Worm (Caenorhabditis elegans) whole organism, mixed stage, embryonic: ENCODE results near the gene smex-1.

Source experiments
- M03D4.4 ChIP-seq: sonication (generic microtip); optimal IDR thresholded peaks from 2 replicates; lab custom pipeline; 2017; ENCODE audit warnings: mild to moderate bottlenecking, missing genetic modification characterization, missing compliant biosample characterization
- bed-3 ChIP-seq: fragments of 200-800 bp; sonication (Bioruptor generic); optimal IDR thresholded peaks from 3 replicates; lab custom pipeline; 2018; ENCODE audit warnings: mild to moderate bottlenecking, missing genetic modification characterization, moderate library complexity, missing compliant biosample characterization
- ceh-83 ChIP-seq: fragments of 200-800 bp; sonication (Bioruptor generic); optimal IDR thresholded peaks from 2 replicates; lab custom pipeline; 2018; ENCODE audit warnings: mild to moderate bottlenecking, missing genetic modification characterization, missing compliant biosample characterization
- ces-1 ChIP-seq: fragments of 150-350 bp; optimal IDR thresholded peaks from 2 replicates; lab custom pipeline; 2014; ENCODE audit warnings: missing biosample characterization, missing genetic modification reagents, missing genetic modification characterization
- cnd-1 ChIP-seq: fragments of 200-800 bp; sonication (Bioruptor generic); optimal IDR thresholded peaks from 2 replicates; lab custom pipeline; 2018; ENCODE audit warnings: mild to moderate bottlenecking, missing genetic modification characterization, missing compliant biosample characterization
- drap-1 ChIP-seq: fragments of 200-800 bp; sonication (Bioruptor generic); optimal IDR thresholded peaks from 3 replicates; lab custom pipeline; 2018; ENCODE audit warnings: mild to moderate bottlenecking, missing genetic modification characterization, missing compliant biosample characterization
- elt-1 ChIP-seq: sonication (generic microtip); optimal IDR thresholded peaks from 2 replicates; lab custom pipeline; 2017; ENCODE audit warnings: missing genetic modification characterization, mild to moderate bottlenecking, missing compliant biosample characterization, antibody characterized with exemption, moderate library complexity, borderline replicate concordance; ENCODE audit not compliant: insufficient read depth
- elt-3 ChIP-seq: fragments of 150-350 bp; optimal IDR thresholded peaks from 2 replicates; lab custom pipeline; 2014; ENCODE audit warnings: missing biosample characterization, missing genetic modification characterization
- flh-1 ChIP-seq: fragments of 200-800 bp; sonication (Bioruptor generic); optimal IDR thresholded peaks from 2 replicates; lab custom pipeline; 2018; ENCODE audit warnings: mild to moderate bottlenecking, missing genetic modification characterization, moderate library complexity, missing compliant biosample characterization
- hlh-1 ChIP-seq: fragments of 150-350 bp; optimal IDR thresholded peaks from 2 replicates; lab custom pipeline; 2014; ENCODE audit warnings: missing biosample characterization, missing genetic modification reagents, missing genetic modification characterization
- lin-13 ChIP-seq: fragments of 150-350 bp; optimal IDR thresholded peaks from 2 replicates; lab custom pipeline; 2014; ENCODE audit warnings: missing biosample characterization, missing genetic modification characterization
- lsy-2 ChIP-seq: fragments of 150-350 bp; optimal IDR thresholded peaks from 2 replicates; lab custom pipeline; 2014; ENCODE audit warnings: missing biosample characterization, missing genetic modification characterization
- mab-5 ChIP-seq: fragments of 150-350 bp; optimal IDR thresholded peaks from 2 replicates; lab custom pipeline; 2014; ENCODE audit warnings: missing biosample characterization, missing genetic modification characterization
- mep-1 ChIP-seq: fragments of 150-350 bp; optimal IDR thresholded peaks from 2 replicates; lab custom pipeline; 2017; ENCODE audit warnings: missing biosample characterization, missing genetic modification reagents, missing genetic modification characterization, inconsistent platforms
- mls-2 ChIP-seq: sonication (generic microtip); optimal IDR thresholded peaks from 2 replicates; lab custom pipeline; 2016; ENCODE audit warnings: mild to moderate bottlenecking, missing genetic modification characterization, moderate library complexity, missing compliant biosample characterization
- nhr-12 ChIP-seq: fragments of 150-350 bp; optimal IDR thresholded peaks from 2 replicates; lab custom pipeline; 2014; ENCODE audit warnings: missing biosample characterization, missing genetic modification characterization
- nhr-2 ChIP-seq: fragments of 150-350 bp; optimal IDR thresholded peaks from 2 replicates; lab custom pipeline; 2014; ENCODE audit warnings: missing biosample characterization, missing genetic modification characterization
- nhr-237 ChIP-seq: fragments of 150-350 bp; optimal IDR thresholded peaks from 2 replicates; lab custom pipeline; 2014; ENCODE audit warnings: missing biosample characterization, missing genetic modification characterization
- nhr-28 ChIP-seq: fragments of 150-350 bp; optimal IDR thresholded peaks from 2 replicates; lab custom pipeline; 2014; ENCODE audit warnings: missing biosample characterization, missing genetic modification characterization
- nhr-76 ChIP-seq: sonication (generic microtip); optimal IDR thresholded peaks from 2 replicates; lab custom pipeline; 2017; ENCODE audit warnings: missing biosample characterization, missing genetic modification characterization
- pha-4 ChIP-seq: fragments of 150-350 bp; optimal IDR thresholded peaks from 2 replicates; lab custom pipeline; 2018; ENCODE audit warnings: missing biosample characterization, missing genetic modification reagents, missing genetic modification characterization
- sem-2 ChIP-seq: fragments of 200-800 bp; sonication (Bioruptor generic); optimal IDR thresholded peaks from 2 replicates; lab custom pipeline; 2018; ENCODE audit warnings: mild to moderate bottlenecking, missing genetic modification characterization, missing compliant biosample characterization
- snpc-4 ChIP-seq: fragments of 150-350 bp; optimal IDR thresholded peaks from 2 replicates; lab custom pipeline; 2014; ENCODE audit warnings: missing biosample characterization, missing genetic modification characterization
- sptf-1 ChIP-seq: sonication (generic microtip); optimal IDR thresholded peaks from 2 replicates; lab custom pipeline; 2017; ENCODE audit warnings: mild to moderate bottlenecking, missing genetic modification characterization, moderate library complexity, missing compliant biosample characterization
- tbx-8 ChIP-seq: fragments of 200-800 bp; sonication (Bioruptor generic); optimal IDR thresholded peaks from 2 replicates; lab custom pipeline; 2018; ENCODE audit warnings: mild to moderate bottlenecking, missing genetic modification characterization, moderate library complexity, missing compliant biosample characterization
- unc-120 ChIP-seq: sonication (generic microtip); optimal IDR thresholded peaks from 2 replicates; lab custom pipeline; 2017; ENCODE audit warnings: missing genetic modification characterization, missing compliant biosample characterization; ENCODE audit not compliant: poor library complexity, severe bottlenecking
- unc-39 ChIP-seq: fragments of 150-350 bp; optimal IDR thresholded peaks from 2 replicates; lab custom pipeline; 2014; ENCODE audit warnings: missing biosample characterization, missing genetic modification characterization
- unc-62 ChIP-seq: fragments of 150-350 bp; optimal IDR thresholded peaks from 2 replicates; lab custom pipeline; 2014; ENCODE audit warnings: missing biosample characterization, missing genetic modification reagents, missing genetic modification characterization
- zip-8 ChIP-seq: fragments of 150-350 bp; optimal IDR thresholded peaks from 2 replicates; lab custom pipeline; 2014; ENCODE audit warnings: missing biosample characterization, missing genetic modification characterization
- ztf-11 ChIP-seq: fragments of 150-350 bp; optimal IDR thresholded peaks from 2 replicates; lab custom pipeline; 2014; ENCODE audit warnings: missing biosample characterization, missing genetic modification characterization

Gene smex-1

DNA sequence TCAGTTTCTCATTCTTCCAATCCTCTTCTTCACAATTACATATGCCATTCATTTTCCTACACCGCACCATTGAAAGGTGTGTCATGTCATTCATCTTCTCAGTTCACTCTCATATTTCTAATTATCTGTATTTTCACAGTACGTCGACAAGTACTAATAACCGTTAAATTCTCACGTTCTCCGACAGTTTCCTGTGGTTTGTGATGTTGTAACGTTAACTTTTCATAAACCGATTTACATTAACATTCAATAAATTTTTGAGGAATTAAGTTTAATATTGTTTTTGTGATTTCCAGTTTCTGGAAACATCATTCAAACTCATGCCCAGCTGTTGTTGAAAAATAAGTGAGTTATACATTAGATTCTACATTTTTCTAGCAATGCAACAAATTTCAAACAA is 38.6 kb upstream of the smex-1 start, which contains the start of gene tmd-2:
Gene tmd-2 (plus strand): TSS at position 301 of the 400 bp plus-strand sequence.
- TF ChIP-seq drap-1 (GFP tag; lab: Kevin White, UChicago), result no peak
- no peak for TF ChIP-seq ces-1 (GFP tag; lab: Kevin White, UChicago)
- TF ChIP-seq mab-5, result no peak
- no peak for TF ChIP-seq unc-39 (tag; lab: Kevin White, UChicago)
- TF ChIP-seq nhr-12 (tag; lab: Kevin White, UChicago), result no peak
- TF ChIP-seq cnd-1 (tag; lab: Kevin White, UChicago), result no peak
- no peak for TF ChIP-seq hlh-1
- TF ChIP-seq nhr-237 (tag; lab: Kevin White, UChicago), result no peak
- TF ChIP-seq lsy-2 (tag; lab: Kevin White, UChicago), result no peak
- TF ChIP-seq unc-62 (GFP tag; lab: Kevin White, UChicago), result no peak
- TF ChIP-seq nhr-76 (tag; lab: Kevin White, UChicago), result no peak

- TF ChIP-seq elt-3 (tag; lab: Kevin White, UChicago), result no peak
- no peak for TF ChIP-seq unc-120 (tag; lab: Kevin White, UChicago)
- TF ChIP-seq nhr-12 (tag; lab: Kevin White, UChicago), result no peak
- TF ChIP-seq ces-1 (GFP tag; lab: Kevin White, UChicago), result no peak
- TF ChIP-seq sptf-1 (tag; lab: Kevin White, UChicago), result no peak
- TF ChIP-seq pha-4, result no peak
- TF ChIP-seq sem-2 (GFP tag; lab: Kevin White, UChicago), result no peak
- no peak for TF ChIP-seq drap-1 (GFP tag; lab: Kevin White, UChicago)
- no peak for TF ChIP-seq tbx-8 (GFP tag; lab: Kevin White, UChicago)
- TF ChIP-seq nhr-76 (tag; lab: Kevin White, UChicago), result no peak
- no peak for TF ChIP-seq mep-1 (tag; lab: Kevin White, UChicago)
- TF ChIP-seq ceh-83 (GFP tag; lab: Kevin White, UChicago), result no peak
- TF ChIP-seq elt-1 (tag; lab: Kevin White, UChicago), result no peak
- TF ChIP-seq mls-2 (tag; lab: Kevin White, UChicago), result no peak
- TF ChIP-seq bed-3 (GFP tag; lab: Kevin White, UChicago), result no peak
- no peak for TF ChIP-seq unc-39 (tag; lab: Kevin White, UChicago)
- TF ChIP-seq nhr-28 (tag; lab: Kevin White, UChicago), result no peak
Measured at ce11 chrV:8327080-8327479, 31.3 kb upstream of the smex-1 start.

DNA sequence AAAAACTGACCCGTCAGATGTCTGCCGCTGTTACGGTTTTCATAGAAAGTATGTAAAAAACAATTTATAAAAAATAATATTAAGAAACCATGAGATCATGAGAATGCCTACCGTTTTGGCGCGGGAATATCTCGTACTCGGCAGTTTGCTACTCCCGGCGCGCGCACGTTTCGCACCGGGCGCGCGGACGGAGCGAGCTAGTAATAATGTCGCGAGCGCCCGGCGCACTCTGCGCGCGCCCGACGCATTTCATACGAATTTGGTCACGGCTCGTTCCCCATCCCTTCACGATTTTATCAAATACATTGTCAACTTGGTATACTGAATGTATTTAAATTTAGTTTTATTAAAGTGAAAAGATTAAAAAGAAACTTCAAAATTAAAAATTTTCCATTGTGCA is 30.1 kb upstream of the smex-1 start:
- TF ChIP-seq pha-4 (no peak), lin-13 (no peak), mls-2 (tag; lab: Kevin White, UChicago) (no peak), unc-62 (GFP tag; lab: Kevin White, UChicago) (no peak), tbx-8 (GFP tag; lab: Kevin White, UChicago) (no peak)

ce11 chrV:8323545-8323944 is 27.8 kb upstream of the smex-1 start:
- TF ChIP-seq unc-120 (tag; lab: Kevin White, UChicago), result no peak
- TF ChIP-seq, all 35 proteins: peak for 0

ce11 chrV:8318135-8318534 is 22.4 kb upstream of the smex-1 start, which contains the start of gene clec-219:
Gene clec-219 (plus strand): TSS chrV:8318435.
- no peak for TF ChIP-seq mab-5
- TF ChIP-seq flh-1 (GFP tag; lab: Kevin White, UChicago), result no peak
- TF ChIP-seq sem-2 (GFP tag; lab: Kevin White, UChicago), result no peak
- no peak for TF ChIP-seq M03D4.4
- no peak for TF ChIP-seq unc-62 (GFP tag; lab: Kevin White, UChicago)
- TF ChIP-seq tbx-8 (GFP tag; lab: Kevin White, UChicago), result no peak
- no peak for TF ChIP-seq nhr-2 (tag; lab: Kevin White, UChicago)
- TF ChIP-seq mls-2 (tag; lab: Kevin White, UChicago), result no peak
- TF ChIP-seq lin-13, result no peak
- TF ChIP-seq sptf-1 (tag; lab: Kevin White, UChicago), result no peak
- no peak for TF ChIP-seq ceh-83 (GFP tag; lab: Kevin White, UChicago)
- no peak for TF ChIP-seq mep-1 (tag; lab: Kevin White, UChicago)
- TF ChIP-seq snpc-4, result no peak
- TF ChIP-seq pha-4, result no peak
- no peak for TF ChIP-seq zip-8 (tag; lab: Kevin White, UChicago)
- TF ChIP-seq ztf-11 (tag; lab: Kevin White, UChicago), result no peak
- TF ChIP-seq hlh-1, result no peak
- TF ChIP-seq elt-3 (tag; lab: Kevin White, UChicago), result no peak
